Fruit fly (Drosophila melanogaster) whole organism, embryonic: ENCODE data around the gene Mal-B2.

Experiments used
- Atf-2 ChIP-seq: fragments of 200-800 bp; sonication (Bioruptor generic); optimal IDR thresholded peaks from 2 replicates; lab custom pipeline; 2016; ENCODE audit warnings: missing biosample characterization, missing genetic modification characterization
- Awh ChIP-seq: fragments of 200-800 bp; sonication (Bioruptor generic); IDR thresholded peaks from 2 replicates; pipeline ENCODE4, ENCODE4 v1.3.6; 2022; ENCODE audit warnings: missing biosample characterization, missing genetic modification characterization
- CG11560 ChIP-seq: fragments of 200-800 bp; sonication (Bioruptor generic); IDR thresholded peaks from 3 replicates; pipeline ENCODE4 v1.3.6; 2022; ENCODE audit warnings: missing biosample characterization, missing genetic modification characterization
- CG13894 ChIP-seq: fragments of 200-800 bp; sonication (Bioruptor generic); optimal IDR thresholded peaks from 3 replicates; lab custom pipeline; 2018; ENCODE audit warnings: missing biosample characterization, mild to moderate bottlenecking, missing genetic modification characterization, moderate library complexity
- CG14050 ChIP-seq: fragments of 200-800 bp; sonication (Bioruptor generic); IDR thresholded peaks from 3 replicates; pipeline ENCODE4 v1.3.6; 2022; ENCODE audit warnings: missing biosample characterization, missing genetic modification characterization
- CG14965 ChIP-seq: fragments of 200-800 bp; sonication (Bioruptor generic); optimal IDR thresholded peaks from 2 replicates; lab custom pipeline; 2016; ENCODE audit warnings: missing biosample characterization, missing genetic modification characterization, borderline replicate concordance
- CG1529 ChIP-seq: fragments of 200-800 bp; sonication (Bioruptor generic); optimal IDR thresholded peaks from 3 replicates; lab custom pipeline; 2018; ENCODE audit warnings: missing biosample characterization, missing genetic modification characterization
- CG16813 ChIP-seq: fragments of 200-800 bp; sonication (Bioruptor generic); IDR thresholded peaks from 3 replicates; pipeline ENCODE4 v1.3.6; 2022; ENCODE audit warnings: missing biosample characterization, missing genetic modification characterization; ENCODE audit not compliant: partially characterized antibody
- CG17359 ChIP-seq: fragments of 200-800 bp; sonication (Bioruptor generic); optimal IDR thresholded peaks from 3 replicates; lab custom pipeline; 2018; ENCODE audit warnings: missing biosample characterization, mild to moderate bottlenecking, missing genetic modification characterization, moderate library complexity
- CG17568 ChIP-seq: fragments of 200-800 bp; sonication (Bioruptor generic); optimal IDR thresholded peaks from 2 replicates; lab custom pipeline; 2018; ENCODE audit warnings: missing biosample characterization, mild to moderate bottlenecking, missing genetic modification characterization, moderate library complexity
- CG17829 ChIP-seq: fragments of 200-800 bp; optimal IDR thresholded peaks from 2 replicates; lab custom pipeline; 2019; ENCODE audit warnings: missing biosample characterization, mild to moderate bottlenecking, missing genetic modification characterization, moderate library complexity
- CG18764 ChIP-seq: fragments of 200-800 bp; sonication (Bioruptor generic); optimal IDR thresholded peaks from 3 replicates; lab custom pipeline; 2016; ENCODE audit warnings: missing biosample characterization, missing genetic modification characterization
- CG32767 ChIP-seq: fragments of 200-800 bp; sonication (Bioruptor generic); IDR thresholded peaks from 2 replicates; pipeline ENCODE4 v1.3.6; 2022; ENCODE audit warnings: missing biosample characterization, missing genetic modification characterization
- CG34422 ChIP-seq: fragments of 200-800 bp; sonication (Bioruptor generic); IDR thresholded peaks from 3 replicates; pipeline ENCODE4 v1.3.6; 2022; ENCODE audit warnings: missing biosample characterization, missing genetic modification characterization
- CG4328 ChIP-seq: fragments of 200-800 bp; sonication (Bioruptor generic); optimal IDR thresholded peaks from 3 replicates; lab custom pipeline; 2017; ENCODE audit warnings: missing biosample characterization, missing genetic modification reagents, missing genetic modification characterization
- CG4360 ChIP-seq: fragments of 200-800 bp; sonication (Bioruptor generic); IDR thresholded peaks from 2 replicates; pipeline ENCODE4 v1.3.6; 2022; ENCODE audit warnings: missing biosample characterization, missing genetic modification characterization
- CG5953 ChIP-seq: fragments of 200-800 bp; sonication (Bioruptor generic); IDR thresholded peaks from 2 replicates; pipeline ENCODE4 v1.3.6; 2022; ENCODE audit warnings: missing biosample characterization, missing genetic modification characterization
- CG6175 ChIP-seq: fragments of 200-800 bp; sonication (Bioruptor generic); IDR thresholded peaks from 3 replicates; pipeline ENCODE4 v1.3.6; 2022; ENCODE audit warnings: missing biosample characterization, missing genetic modification characterization
- CG6272 ChIP-seq: fragments of 200-800 bp; sonication (Bioruptor generic); IDR thresholded peaks from 2 replicates; pipeline ENCODE4 v1.3.6; 2022; ENCODE audit warnings: missing biosample characterization, missing genetic modification characterization
- CG6654 ChIP-seq: fragments of 200-800 bp; sonication (Bioruptor generic); optimal IDR thresholded peaks from 2 replicates; lab custom pipeline; 2017; ENCODE audit warnings: missing biosample characterization, mild to moderate bottlenecking, missing genetic modification characterization
- CG6683 ChIP-seq: fragments of 200-800 bp; sonication (Bioruptor generic); optimal IDR thresholded peaks from 2 replicates; lab custom pipeline; 2017; ENCODE audit warnings: missing biosample characterization, mild to moderate bottlenecking, missing genetic modification characterization, missing genetic modification reagents
- CG6689 ChIP-seq: fragments of 200-800 bp; sonication (Bioruptor generic); IDR thresholded peaks from 2 replicates; pipeline ENCODE4 v1.3.6; 2022; ENCODE audit warnings: missing biosample characterization, missing genetic modification characterization
- CG7372 ChIP-seq: fragments of 200-800 bp; sonication (Bioruptor generic); IDR thresholded peaks from 2 replicates; pipeline ENCODE4 v1.3.6; 2022; ENCODE audit warnings: missing biosample characterization, missing genetic modification characterization
- CG8281 ChIP-seq: fragments of 200-800 bp; sonication (Bioruptor generic); optimal IDR thresholded peaks from 2 replicates; lab custom pipeline; 2018; ENCODE audit warnings: missing biosample characterization, mild to moderate bottlenecking, missing genetic modification characterization, moderate library complexity
- Dbx ChIP-seq: fragments of 200-800 bp; sonication (Bioruptor generic); IDR thresholded peaks from 3 replicates; pipeline ENCODE4 v1.3.6; 2022; ENCODE audit warnings: missing biosample characterization, missing genetic modification characterization
- ERR ChIP-seq: fragments of 200-800 bp; sonication (Bioruptor generic); optimal IDR thresholded peaks from 2 replicates; lab custom pipeline; 2016; ENCODE audit warnings: missing biosample characterization, missing genetic modification characterization
- Eip74EF ChIP-seq, 2 experiments: fragments of 200-800 bp in 1 of 2; fragments of >200 bp in 1 of 2; sonication (Bioruptor generic) in 1 of 2; optimal IDR thresholded peaks; 2 replicates each; lab custom pipeline; 2017 to 2019; ENCODE audit warnings: missing biosample characterization in 2 of 2, missing genetic modification characterization in 2 of 2, mild to moderate bottlenecking in 1 of 2, moderate library complexity in 1 of 2
- Hey ChIP-seq: fragments of 200-800 bp; sonication (Bioruptor generic); optimal IDR thresholded peaks from 3 replicates; lab custom pipeline; 2018; ENCODE audit warnings: missing biosample characterization, mild to moderate bottlenecking, missing genetic modification characterization
- Hmr ChIP-seq: fragments of 200-800 bp; sonication (Bioruptor generic); optimal IDR thresholded peaks from 3 replicates; lab custom pipeline; 2017; ENCODE audit warnings: mild to moderate bottlenecking, missing biosample characterization, missing genetic modification reagents, missing genetic modification characterization
- Hmx ChIP-seq: fragments of 200-800 bp; sonication (Bioruptor generic); optimal IDR thresholded peaks from 2 replicates; lab custom pipeline; 2016; ENCODE audit warnings: missing biosample characterization, missing genetic modification characterization
- Hr51 ChIP-seq, 2 experiments: fragments of 200-800 bp; sonication (Bioruptor generic); optimal IDR thresholded peaks; 2 replicates in 1 of 2; 3 replicates in 1 of 2; lab custom pipeline; 2016 to 2018; ENCODE audit warnings: missing biosample characterization in 2 of 2, missing genetic modification characterization in 2 of 2, mild to moderate bottlenecking in 1 of 2, moderate library complexity in 1 of 2
- Myb ChIP-seq: fragments of 200-800 bp; sonication (Bioruptor generic); optimal IDR thresholded peaks from 2 replicates; lab custom pipeline; 2016; ENCODE audit warnings: missing biosample characterization, missing genetic modification characterization
- Side ChIP-seq: fragments of 200-800 bp; sonication (Bioruptor generic); optimal IDR thresholded peaks from 2 replicates; lab custom pipeline; 2016; ENCODE audit warnings: missing biosample characterization, missing genetic modification characterization
- Sin3A ChIP-seq: fragments of >200 bp; optimal IDR thresholded peaks from 2 replicates; lab custom pipeline; 2018
- Sry-β ChIP-seq: fragments of 200-800 bp; sonication (Bioruptor generic); optimal IDR thresholded peaks from 2 replicates; lab custom pipeline; 2018; ENCODE audit warnings: missing biosample characterization, mild to moderate bottlenecking, missing genetic modification characterization, moderate library complexity
- bbx ChIP-seq: fragments of 200-800 bp; sonication (Bioruptor generic); IDR thresholded peaks from 2 replicates; pipeline ENCODE4 v1.3.6; 2022; ENCODE audit warnings: missing biosample characterization, missing genetic modification characterization; ENCODE audit not compliant: partially characterized antibody
- bcd ChIP-seq: fragments of 200-800 bp; sonication (Bioruptor generic); optimal IDR thresholded peaks from 2 replicates; lab custom pipeline; 2017; ENCODE audit warnings: missing biosample characterization, mild to moderate bottlenecking, missing genetic modification characterization
- btn ChIP-seq: fragments of 200-800 bp; sonication (Bioruptor generic); optimal IDR thresholded peaks from 2 replicates; lab custom pipeline; 2016; ENCODE audit warnings: missing biosample characterization, missing genetic modification characterization
- fd3F ChIP-seq: fragments of 200-800 bp; sonication (Bioruptor generic); optimal IDR thresholded peaks from 2 replicates; lab custom pipeline; 2018; ENCODE audit warnings: missing biosample characterization, mild to moderate bottlenecking, missing genetic modification characterization, moderate library complexity
- grn ChIP-seq: fragments of 200-800 bp; sonication (Bioruptor generic); optimal IDR thresholded peaks from 3 replicates; lab custom pipeline; 2017; ENCODE audit warnings: missing biosample characterization, missing genetic modification characterization
- hbn ChIP-seq: fragments of 200-800 bp; sonication (Bioruptor generic); IDR thresholded peaks from 2 replicates; pipeline ENCODE4 v1.3.6; 2022; ENCODE audit warnings: missing biosample characterization, missing genetic modification characterization; ENCODE audit not compliant: partially characterized antibody
- kah ChIP-seq: fragments of 200-800 bp; sonication (Bioruptor generic); optimal IDR thresholded peaks from 2 replicates; lab custom pipeline; 2018; ENCODE audit warnings: missing biosample characterization, mild to moderate bottlenecking, missing genetic modification characterization
- mld ChIP-seq: fragments of 200-800 bp; sonication (Bioruptor generic); IDR thresholded peaks from 3 replicates; pipeline ENCODE4 v1.3.6; 2022; ENCODE audit warnings: missing biosample characterization, missing genetic modification characterization; ENCODE audit not compliant: partially characterized antibody
- oc ChIP-seq: fragments of 200-800 bp; sonication (Bioruptor generic); optimal IDR thresholded peaks from 2 replicates; lab custom pipeline; 2018; ENCODE audit warnings: missing biosample characterization, mild to moderate bottlenecking, missing genetic modification characterization, moderate library complexity
- pnt ChIP-seq: fragments of 200-800 bp; sonication (Bioruptor generic); optimal IDR thresholded peaks from 3 replicates; lab custom pipeline; 2016; ENCODE audit warnings: missing biosample characterization, missing genetic modification characterization
- scrt ChIP-seq: fragments of 200-800 bp; sonication (Bioruptor generic); optimal IDR thresholded peaks from 2 replicates; lab custom pipeline; 2018; ENCODE audit warnings: missing biosample characterization, mild to moderate bottlenecking, missing genetic modification characterization, moderate library complexity
- sd ChIP-seq: fragments of 200-800 bp; sonication (Bioruptor generic); optimal IDR thresholded peaks from 3 replicates; lab custom pipeline; 2018; ENCODE audit warnings: missing biosample characterization, mild to moderate bottlenecking, missing genetic modification characterization, moderate library complexity
- tin ChIP-seq: fragments of 200-800 bp; sonication (Bioruptor generic); optimal IDR thresholded peaks from 3 replicates; lab custom pipeline; 2016; ENCODE audit warnings: missing biosample characterization, missing genetic modification characterization
- usp ChIP-seq: fragments of >200 bp; optimal IDR thresholded peaks from 2 replicates; lab custom pipeline; 2017; ENCODE audit warnings: missing biosample characterization, missing genetic modification characterization
- wor ChIP-seq: fragments of 200-800 bp; sonication (Bioruptor generic); IDR thresholded peaks from 2 replicates; pipeline ENCODE4 v1.3.6; 2022; ENCODE audit warnings: missing biosample characterization, missing genetic modification characterization
- z ChIP-seq: fragments of 200-800 bp; sonication (Bioruptor generic); IDR thresholded peaks from 3 replicates; pipeline ENCODE4 v1.3.6; 2022; ENCODE audit warnings: missing biosample characterization, missing genetic modification characterization

Mal-B2 gene

DNA sequence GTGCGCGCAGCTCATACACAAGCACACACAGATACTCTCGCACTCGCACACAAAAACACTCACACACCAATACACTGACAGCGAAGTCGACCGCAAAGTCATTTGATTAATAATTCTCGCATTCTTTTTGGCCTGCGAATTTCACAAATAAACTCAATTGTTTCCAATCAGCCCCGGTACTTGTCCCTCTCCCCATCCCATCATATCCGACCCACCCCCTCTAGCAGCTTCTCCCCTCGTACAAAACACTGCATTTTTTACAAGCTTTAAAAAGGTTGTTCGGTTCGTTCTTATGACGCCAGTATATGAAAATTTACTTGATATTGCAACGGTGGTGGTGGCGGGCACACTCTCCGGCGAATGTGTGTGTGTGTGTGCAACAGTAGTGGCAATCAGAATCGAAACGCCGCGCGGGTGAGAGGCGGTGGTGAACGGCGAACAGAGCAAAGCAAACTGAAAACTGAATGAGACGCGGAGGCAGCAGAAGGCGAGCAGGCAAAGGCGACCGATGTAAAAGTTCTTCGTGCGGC is 42.0 kb upstream of the Mal-B2 start (continued):
- TF ChIP-seq oc (no peak), CG6683 (GFP tag; lab: Kevin White, UChicago) (no peak), bbx (GFP tag; lab: Robert Waterston, UW) (peak; percentile 47), hbn (GFP tag; lab: Robert Waterston, UW) (no peak), tin (no peak), mld (GFP tag; lab: Robert Waterston, UW) (no peak), CG32767 (GFP tag; lab: Robert Waterston, UW) (0 out of 2 replicates have a peak, but pooled peaks have one; percentile 30), CG16813 (GFP tag; lab: Robert Waterston, UW) (no peak), Hmx (GFP tag; lab: Kevin White, UChicago) (no peak), kah (GFP tag; lab: Kevin White, UChicago) (peak; percentile 5), CG8281 (tag; lab: Kevin White, UChicago) (no peak), CG5953 (no peak), CG14050 (no peak), scrt (peak; percentile 64), btn (GFP tag; lab: Kevin White, UChicago) (no peak), CG17359 (tag; lab: Kevin White, UChicago) (peak; percentile 20), bcd (GFP tag; lab: Kevin White, UChicago) (no peak), sd (tag; lab: Kevin White, UChicago) (peak; percentile 84), CG7372 (GFP tag; lab: Robert Waterston, UW) (no peak), CG13894 (tag; lab: Kevin White, UChicago) (peak; percentile 78), Hmr (GFP tag; lab: Kevin White, UChicago) (peak; percentile 57), usp (GFP tag; lab: Kevin White, UChicago) (no peak), CG14965 (GFP tag; lab: Kevin White, UChicago) (no peak), Dbx (GFP tag; lab: Robert Waterston, UW) (peak; percentile 68; the same call in 2 of the 3 replicates), fd3F (GFP tag; lab: Kevin White, UChicago) (no peak), CG4360 (GFP tag; lab: Robert Waterston, UW) (no peak), CG6654 (GFP tag; lab: Kevin White, UChicago) (no peak), Sin3A (lab: Kevin White, UChicago) (no peak), Side (GFP tag; lab: Kevin White, UChicago) (peak; percentile 34), Sry-β (no peak), CG11560 (tag; lab: Robert Waterston, UW) (no peak), CG34422 (GFP tag; lab: Robert Waterston, UW) (peak; percentile 72; the same call in 1 of the 3 replicates), Atf-2 (no peak), pnt (GFP tag; lab: Kevin White, UChicago) (no peak), Hey (peak; percentile 34), Eip74EF (GFP tag; optimal IDR thresholded peaks at IDR 0.05; lab: Kevin White, UChicago) (no peak), Awh (GFP tag; lab: Robert Waterston, UW) (no peak), ERR (GFP tag; lab: Kevin White, UChicago) (peak; percentile 27), z (GFP tag; lab: Robert Waterston, UW) (0 out of 3 replicates have a peak, but pooled peaks have one; percentile 38), CG6272 (GFP tag; lab: Robert Waterston, UW) (0 out of 2 replicates have a peak, but pooled peaks have one; percentile 15), Hr51 (GFP tag; optimal IDR thresholded peaks at IDR 0.05; lab: Kevin White, UChicago) (no peak), CG6175 (peak; percentile 98), CG17829 (tag; lab: Kevin White, UChicago) (no peak), CG6689 (GFP tag; lab: Robert Waterston, UW) (no peak), CG17568 (GFP tag; lab: Kevin White, UChicago) (no peak), Myb (GFP tag; lab: Kevin White, UChicago) (no peak), CG18764 (no peak), CG1529 (GFP tag; lab: Kevin White, UChicago) (no peak), CG4328 (no peak), wor (GFP tag; lab: Robert Waterston, UW) (no peak), grn (GFP tag; lab: Kevin White, UChicago) (no peak)
